Worm (Caenorhabditis elegans) whole organism, L1 larva: ENCODE results near the gene R07E3.4.

Source experiments
- C34B4.2 ChIP-seq: sonication (generic microtip); optimal IDR thresholded peaks from 2 replicates; lab custom pipeline; 2017; ENCODE audit warnings: mild to moderate bottlenecking, missing genetic modification characterization, missing compliant biosample characterization
- aha-1 ChIP-seq: fragments of 150-350 bp; optimal IDR thresholded peaks from 2 replicates; lab custom pipeline; 2014; ENCODE audit warnings: missing biosample characterization, missing genetic modification characterization
- aly-2 ChIP-seq: fragments of 150-350 bp; optimal IDR thresholded peaks from 2 replicates; lab custom pipeline; 2014; ENCODE audit warnings: missing biosample characterization, missing genetic modification characterization
- ama-1 ChIP-seq: fragments of 150-350 bp; optimal IDR thresholded peaks from 2 replicates; lab custom pipeline; 2014
- blmp-1 ChIP-seq: fragments of 150-350 bp; optimal IDR thresholded peaks from 2 replicates; lab custom pipeline; 2014; ENCODE audit warnings: missing biosample characterization, missing genetic modification characterization
- ceh-63 ChIP-seq: fragments of 200-800 bp; sonication (Bioruptor generic); optimal IDR thresholded peaks from 2 replicates; lab custom pipeline; 2018; ENCODE audit warnings: mild to moderate bottlenecking, missing genetic modification characterization, missing compliant biosample characterization
- ceh-82 ChIP-seq, 3 experiments: fragments of 150-350 bp in 1 of 3; sonication (generic microtip) in 2 of 3; optimal IDR thresholded peaks; 2 replicates each; lab custom pipeline; 2014 to 2017; ENCODE audit warnings: missing biosample characterization in 3 of 3, missing genetic modification characterization in 3 of 3
- ceh-88 ChIP-seq: fragments of 200-800 bp; sonication (Bioruptor generic); IDR thresholded peaks from 2 replicates; pipeline ENCODE4 v1.3.6; 2022; ENCODE audit warnings: missing genetic modification characterization, missing compliant biosample characterization
- ces-1 ChIP-seq: fragments of 150-350 bp; optimal IDR thresholded peaks from 2 replicates; lab custom pipeline; 2014; ENCODE audit warnings: missing biosample characterization, missing genetic modification reagents, missing genetic modification characterization
- dpl-1 ChIP-seq, 3 experiments: fragments of 150-350 bp in 2 of 3; sonication (generic microtip) in 1 of 3; optimal IDR thresholded peaks; 2 replicates each; lab custom pipeline; 2014 to 2017; ENCODE audit warnings: missing biosample characterization in 3 of 3, missing genetic modification characterization in 3 of 3, missing genetic modification reagents in 3 of 3
- dsc-1 ChIP-seq: sonication (generic microtip); optimal IDR thresholded peaks from 2 replicates; lab custom pipeline; 2016; ENCODE audit warnings: mild to moderate bottlenecking, missing genetic modification characterization, missing compliant biosample characterization
- efl-1 ChIP-seq, 4 experiments: fragments of 150-350 bp; optimal IDR thresholded peaks in 3 of 4; peaks in 1 of 4; 1 replicate in 1 of 4; 2 replicates in 3 of 4; lab custom pipeline; 2014; ENCODE audit warnings: missing biosample characterization in 2 of 4, missing genetic modification characterization in 2 of 4, missing genetic modification reagents in 2 of 4
- efl-3 ChIP-seq: fragments of 200-800 bp; sonication (Bioruptor generic); optimal IDR thresholded peaks from 2 replicates; lab custom pipeline; 2018; ENCODE audit warnings: mild to moderate bottlenecking, missing genetic modification characterization, missing compliant biosample characterization
- fkh-4 ChIP-seq: sonication (generic microtip); optimal IDR thresholded peaks from 2 replicates; lab custom pipeline; 2016; ENCODE audit warnings: missing compliant biosample characterization, missing genetic modification characterization, borderline replicate concordance
- fkh-8 ChIP-seq: sonication (generic microtip); optimal IDR thresholded peaks from 2 replicates; lab custom pipeline; 2016; ENCODE audit warnings: mild to moderate bottlenecking, missing genetic modification characterization, missing compliant biosample characterization
- hlh-17 ChIP-seq: fragments of 200-800 bp; sonication (Bioruptor generic); optimal IDR thresholded peaks from 2 replicates; lab custom pipeline; 2018; ENCODE audit warnings: missing genetic modification characterization, mild to moderate bottlenecking, missing compliant biosample characterization, moderate library complexity, borderline replicate concordance
- hlh-4 ChIP-seq: sonication (generic microtip); optimal IDR thresholded peaks from 2 replicates; lab custom pipeline; 2016; ENCODE audit warnings: mild to moderate bottlenecking, missing genetic modification characterization, missing compliant biosample characterization
- irx-1 ChIP-seq: sonication (generic microtip); optimal IDR thresholded peaks from 2 replicates; lab custom pipeline; 2016; ENCODE audit warnings: missing genetic modification characterization, missing compliant biosample characterization
- lin-14 ChIP-seq: fragments of 200-800 bp; sonication (Bioruptor generic); optimal IDR thresholded peaks from 2 replicates; lab custom pipeline; 2018; ENCODE audit warnings: mild to moderate bottlenecking, missing genetic modification characterization, moderate library complexity, missing compliant biosample characterization
- lin-15B ChIP-seq: fragments of 150-350 bp; sonication (generic microtip); optimal IDR thresholded peaks from 3 replicates; lab custom pipeline; 2014; ENCODE audit warnings: missing biosample characterization, missing genetic modification characterization
- lin-35 ChIP-seq, 2 experiments: fragments of 150-350 bp; optimal IDR thresholded peaks; 2 replicates each; lab custom pipeline; 2014; ENCODE audit warnings: missing biosample characterization in 2 of 2, missing genetic modification characterization in 2 of 2, missing genetic modification reagents in 2 of 2
- lir-3 ChIP-seq: sonication (generic microtip); optimal IDR thresholded peaks from 2 replicates; lab custom pipeline; 2016; ENCODE audit warnings: mild to moderate bottlenecking, missing genetic modification characterization, moderate library complexity, missing compliant biosample characterization; ENCODE audit not compliant: poor library complexity
- lsy-2 ChIP-seq, 2 experiments: fragments of 150-350 bp; optimal IDR thresholded peaks; 2 replicates each; lab custom pipeline; 2014; ENCODE audit warnings: missing biosample characterization in 2 of 2, missing genetic modification characterization in 2 of 2
- mab-9 ChIP-seq: fragments of 200-800 bp; sonication (Bioruptor generic); IDR thresholded peaks from 2 replicates; pipeline ENCODE4 v1.3.6; 2022; ENCODE audit warnings: missing genetic modification reagents, missing genetic modification characterization, missing compliant biosample characterization
- mdl-1 ChIP-seq, 2 experiments: fragments of 150-350 bp; optimal IDR thresholded peaks; 2 replicates each; lab custom pipeline; 2014 to 2017; ENCODE audit warnings: missing biosample characterization in 2 of 2, missing genetic modification characterization in 2 of 2, inconsistent platforms in 1 of 2
- mef-2 ChIP-seq: fragments of 150-350 bp; optimal IDR thresholded peaks from 2 replicates; lab custom pipeline; 2014; ENCODE audit warnings: missing biosample characterization, missing genetic modification characterization
- mep-1 ChIP-seq: fragments of 150-350 bp; optimal IDR thresholded peaks from 2 replicates; lab custom pipeline; 2014; ENCODE audit warnings: missing biosample characterization, missing genetic modification characterization
- nhr-19 ChIP-seq: fragments of 200-800 bp; sonication (Bioruptor generic); conservative IDR thresholded peaks from 2 replicates; pipeline ENCODE4 v1.3.6; 2022; ENCODE audit warnings: missing genetic modification characterization, missing compliant biosample characterization
- nhr-20 ChIP-seq: sonication (generic microtip); optimal IDR thresholded peaks from 2 replicates; lab custom pipeline; 2016; ENCODE audit warnings: mild to moderate bottlenecking, missing genetic modification characterization, missing compliant biosample characterization
- nhr-237 ChIP-seq: fragments of 150-350 bp; optimal IDR thresholded peaks from 2 replicates; lab custom pipeline; 2014; ENCODE audit warnings: missing biosample characterization, missing genetic modification characterization
- nhr-47 ChIP-seq: sonication (generic microtip); optimal IDR thresholded peaks from 2 replicates; lab custom pipeline; 2016; ENCODE audit warnings: mild to moderate bottlenecking, missing genetic modification characterization, moderate library complexity, missing compliant biosample characterization
- nhr-71 ChIP-seq: sonication (generic microtip); optimal IDR thresholded peaks from 2 replicates; lab custom pipeline; 2016; ENCODE audit warnings: mild to moderate bottlenecking, missing genetic modification characterization, moderate library complexity, missing compliant biosample characterization
- nhr-76 ChIP-seq: sonication (generic microtip); optimal IDR thresholded peaks from 2 replicates; lab custom pipeline; 2017; ENCODE audit warnings: missing biosample characterization, missing genetic modification characterization
- nhr-77 ChIP-seq: fragments of 150-350 bp; optimal IDR thresholded peaks from 2 replicates; lab custom pipeline; 2014; ENCODE audit warnings: missing biosample characterization, missing genetic modification characterization
- nhr-85 ChIP-seq: sonication (generic microtip); peaks from one replicate; lab custom pipeline; 2016; ENCODE audit warnings: missing genetic modification characterization, inconsistent platforms, missing compliant biosample characterization
- nhr-90 ChIP-seq: sonication (generic microtip); optimal IDR thresholded peaks from 2 replicates; lab custom pipeline; 2016; ENCODE audit warnings: mild to moderate bottlenecking, missing genetic modification characterization, missing compliant biosample characterization; ENCODE audit not compliant: poor library complexity
- pag-3 ChIP-seq: sonication (generic microtip); optimal IDR thresholded peaks from 2 replicates; lab custom pipeline; 2017; ENCODE audit warnings: missing genetic modification characterization, mild to moderate bottlenecking, missing compliant biosample characterization, antibody characterized with exemption, borderline replicate concordance; ENCODE audit not compliant: insufficient read depth
- pqm-1 ChIP-seq: sonication (generic microtip); optimal IDR thresholded peaks from 3 replicates; lab custom pipeline; 2017; ENCODE audit warnings: missing biosample characterization, missing genetic modification characterization
- rnt-1 ChIP-seq: sonication (generic microtip); optimal IDR thresholded peaks from 2 replicates; lab custom pipeline; 2016; ENCODE audit warnings: mild to moderate bottlenecking, missing genetic modification characterization, moderate library complexity, missing compliant biosample characterization
- snpc-4 ChIP-seq: fragments of 150-350 bp; optimal IDR thresholded peaks from 2 replicates; lab custom pipeline; 2014; ENCODE audit warnings: missing biosample characterization, missing genetic modification characterization
- snu-23 ChIP-seq: sonication (generic microtip); optimal IDR thresholded peaks from 2 replicates; lab custom pipeline; 2016; ENCODE audit warnings: missing genetic modification characterization, missing compliant biosample characterization
- sptf-1 ChIP-seq: fragments of 150-350 bp; optimal IDR thresholded peaks from 2 replicates; lab custom pipeline; 2014; ENCODE audit warnings: missing biosample characterization, missing genetic modification characterization
- swsn-7 ChIP-seq: sonication (generic microtip); optimal IDR thresholded peaks from 2 replicates; lab custom pipeline; 2016; ENCODE audit warnings: missing genetic modification characterization, missing compliant biosample characterization
- tbx-2 ChIP-seq: sonication (generic microtip); optimal IDR thresholded peaks from 2 replicates; lab custom pipeline; 2016; ENCODE audit warnings: missing genetic modification characterization, missing compliant biosample characterization
- tlp-1 ChIP-seq: fragments of 150-350 bp; optimal IDR thresholded peaks from 2 replicates; lab custom pipeline; 2014; ENCODE audit warnings: missing biosample characterization, missing genetic modification characterization
- unc-86 ChIP-seq: sonication (generic microtip); optimal IDR thresholded peaks from 2 replicates; lab custom pipeline; 2016; ENCODE audit warnings: missing genetic modification characterization, missing compliant biosample characterization
- unc-98 ChIP-seq: fragments of 200-800 bp; sonication (Bioruptor generic); IDR thresholded peaks from 2 replicates; pipeline ENCODE4 v1.3.6; 2022; ENCODE audit warnings: missing genetic modification characterization, missing compliant biosample characterization
- xbp-1 ChIP-seq: sonication (generic microtip); optimal IDR thresholded peaks from 2 replicates; lab custom pipeline; 2016; ENCODE audit warnings: missing genetic modification characterization, missing compliant biosample characterization
- zip-4 ChIP-seq: fragments of 200-800 bp; sonication (Bioruptor generic); optimal IDR thresholded peaks from 2 replicates; lab custom pipeline; 2018; ENCODE audit warnings: mild to moderate bottlenecking, missing genetic modification characterization, moderate library complexity, missing compliant biosample characterization
- ztf-4 ChIP-seq: fragments of 150-350 bp; optimal IDR thresholded peaks from 2 replicates; lab custom pipeline; 2014; ENCODE audit warnings: missing biosample characterization, missing genetic modification characterization

R07E3.4 gene

ce11 chrX:10373581-10373980 lies 40.4 kb upstream of the R07E3.4 start:
- TF ChIP-seq nhr-90 (no peak), efl-1 (optimal IDR thresholded peaks at IDR 0.05; lab: Kevin White, UChicago) (no peak), efl-1 (GFP tag; optimal IDR thresholded peaks at IDR 0.05 in 1 of 2; lab: Kevin White, UChicago) (peak in 1 of 2 experiments; percentile 85)
- TF ChIP-seq, all 84 proteins: peak for 1

- TF ChIP-seq aha-1 (tag; lab: Kevin White, UChicago) (no peak), lir-3 (tag; lab: Kevin White, UChicago) (no peak), xbp-1 (peak; percentile 23), ceh-63 (GFP tag; lab: Kevin White, UChicago) (no peak), nhr-85 (peak; percentile 57), ceh-82 (tag; optimal IDR thresholded peaks at IDR 0.05; lab: Kevin White, UChicago) (peak in 2 of 3 experiments; percentile 2 to 16), zip-4 (GFP tag; lab: Kevin White, UChicago) (no peak), fkh-4 (no peak), ama-1 (lab: Kevin White, UChicago) (no peak), pqm-1 (tag; lab: Kevin White, UChicago) (no peak), nhr-76 (no peak), lin-35 (GFP tag; optimal IDR thresholded peaks at IDR 0.05; lab: Kevin White, UChicago) (peak in 1 of 2 experiments; percentile 5), efl-1 (optimal IDR thresholded peaks at IDR 0.05; lab: Kevin White, UChicago) (peak; percentile 13 to 48), efl-1 (GFP tag; optimal IDR thresholded peaks at IDR 0.05 in 1 of 2; lab: Kevin White, UChicago) (no peak), unc-86 (tag; lab: Kevin White, UChicago) (peak; percentile 36), tlp-1 (tag; lab: Kevin White, UChicago) (no peak), nhr-19 (GFP tag; lab: Robert Waterston, UW) (0 out of 2 replicates have a peak, but pooled peaks have one; percentile 17), aly-2 (tag; lab: Kevin White, UChicago) (no peak), nhr-20 (peak; percentile 40), ces-1 (GFP tag; lab: Kevin White, UChicago) (no peak), lin-14 (GFP tag; lab: Kevin White, UChicago) (peak; percentile 80), C34B4.2 (tag; lab: Kevin White, UChicago) (no peak), pag-3 (tag; lab: Kevin White, UChicago) (peak; percentile 44), tbx-2 (tag; lab: Kevin White, UChicago) (peak; percentile 29), lin-15B (no peak), ztf-4 (no peak), mef-2 (tag; lab: Kevin White, UChicago) (no peak), irx-1 (tag; lab: Kevin White, UChicago) (no peak), unc-98 (GFP tag; lab: Robert Waterston, UW) (no peak), nhr-237 (tag; lab: Kevin White, UChicago) (no peak), dsc-1 (tag; lab: Kevin White, UChicago) (peak; percentile 39), hlh-17 (GFP tag; lab: Kevin White, UChicago) (no peak), mab-9 (no peak), lsy-2 (tag; optimal IDR thresholded peaks at IDR 0.05; lab: Kevin White, UChicago) (peak in 1 of 2 experiments; percentile 40), blmp-1 (tag; lab: Kevin White, UChicago) (peak; percentile 14), mdl-1 (tag; optimal IDR thresholded peaks at IDR 0.05; lab: Kevin White, UChicago) (peak in 1 of 2 experiments; percentile 13), snpc-4 (tag; lab: Kevin White, UChicago) (no peak), fkh-8 (tag; lab: Kevin White, UChicago) (peak; percentile 18), mep-1 (tag; lab: Kevin White, UChicago) (peak; percentile 31), swsn-7 (tag; lab: Kevin White, UChicago) (peak; percentile 58), efl-3 (GFP tag; lab: Kevin White, UChicago) (no peak), hlh-4 (tag; lab: Kevin White, UChicago) (no peak), ceh-88 (no peak), snu-23 (GFP tag; lab: Kevin White, UChicago) (peak; percentile 52), nhr-77 (tag; lab: Kevin White, UChicago) (no peak), sptf-1 (tag; lab: Kevin White, UChicago) (no peak), nhr-71 (peak; percentile 55), nhr-47 (peak; percentile 41), dpl-1 (GFP tag; optimal IDR thresholded peaks at IDR 0.05; lab: Kevin White, UChicago) (no peak), rnt-1 (tag; lab: Kevin White, UChicago) (peak; percentile 61)
- TF ChIP-seq, all 84 proteins: peak for 22
Observed at ce11 chrX:10372556-10372955, 39.4 kb upstream of the R07E3.4 start, which contains the start of gene Y49A10A.2. TSS of gene Y49A10A.2 (minus strand) at chrX:10372664.
